Fruit fly (Drosophila melanogaster): Measurements from ENCODE around the gene CG6380.

dm6 chr2L:17243101-17243780 is 48.8 kb downstream of the CG6380 start:
- TF ChIP-seq Eip93F (GFP tag; optimal IDR thresholded peaks at IDR 0.05) (no peak), vri (GFP tag; optimal IDR thresholded peaks at IDR 0.05) (peak; percentile 25), net (GFP tag; optimal IDR thresholded peaks at IDR 0.05) (peak; percentile 40), CG11294 (GFP tag; IDR thresholded peaks at IDR 0.05) (no peak), pdm3 (GFP tag; optimal IDR thresholded peaks at IDR 0.05) (peak; percentile 57), Ets21C (GFP tag; optimal IDR thresholded peaks at IDR 0.05) (peak; percentile 44)
